Worm (Caenorhabditis elegans): Measurements from ENCODE around the gene srv-14.
A peak's percentile ranks its signal among the peaks of the same experiment; 100 is the strongest.

srv-14 gene

DNA sequence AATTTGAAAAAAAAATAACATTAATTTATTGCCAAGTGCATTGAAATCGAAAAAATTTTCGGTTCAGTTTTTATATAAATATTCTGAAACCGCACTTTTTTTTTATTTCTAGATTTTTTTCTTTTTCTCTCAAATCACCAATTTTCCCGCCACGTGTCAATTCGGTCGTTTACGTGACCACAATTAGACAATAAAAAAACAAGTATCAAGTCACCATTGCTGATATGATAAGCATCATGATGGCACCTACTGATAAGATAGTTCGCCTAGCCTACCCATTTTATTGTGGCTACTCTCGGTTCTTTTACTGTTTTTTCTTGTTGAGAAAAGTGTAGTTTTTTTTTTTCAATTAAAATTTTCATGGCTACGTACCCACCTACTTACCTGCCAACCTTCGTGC, 35.8 kb upstream of the srv-14 start:
- TF ChIP-seq ceh-48 (tag; optimal IDR thresholded peaks at IDR 0.05) = no peak
- TF ChIP-seq elt-2 (tag; optimal IDR thresholded peaks at IDR 0.05) = peak; percentile 93

DNA sequence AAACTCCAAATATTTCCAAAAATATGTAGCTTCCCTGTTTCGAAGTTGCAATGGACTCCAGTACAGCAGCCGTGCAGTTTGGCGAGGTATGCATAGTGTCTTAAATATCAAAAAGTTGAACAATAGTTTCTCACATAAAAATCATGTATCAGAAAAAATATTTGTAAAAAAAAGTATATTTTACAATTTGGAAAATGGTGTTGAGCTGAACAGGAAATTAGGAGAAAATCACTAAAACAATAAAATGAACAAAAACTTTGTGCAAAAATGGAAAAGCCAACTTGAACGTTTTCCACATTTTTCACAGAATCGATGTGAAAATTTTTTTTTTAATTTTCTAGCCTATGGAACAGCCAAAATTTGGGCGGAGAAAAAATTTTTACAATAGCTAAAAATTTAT, 32.7 kb upstream of the srv-14 start, which contains the start of gene Y105C5B.8:
Y105C5B.8 (minus strand) TSS at position 101 of the 400 bp plus-strand sequence.
- TF ChIP-seq T23F11.4 (GFP tag; optimal IDR thresholded peaks at IDR 0.05) (no peak), dmd-4 (tag; optimal IDR thresholded peaks at IDR 0.05; ENCODE audit: borderline replicate concordance) (no peak), fkh-10 (GFP tag; optimal IDR thresholded peaks at IDR 0.05) (no peak), pat-9 (tag; optimal IDR thresholded peaks at IDR 0.05) (no peak), pag-3 (tag; optimal IDR thresholded peaks at IDR 0.05; ENCODE audit: borderline replicate concordance) (no peak), C08G9.2 (tag; optimal IDR thresholded peaks at IDR 0.05) (no peak), dve-1 (tag; optimal IDR thresholded peaks at IDR 0.05) (no peak), eyg-1 (tag; optimal IDR thresholded peaks at IDR 0.05) (no peak), ceh-34 (tag; optimal IDR thresholded peaks at IDR 0.05) (no peak), tbx-2 (tag; optimal IDR thresholded peaks at IDR 0.05) (no peak), pros-1 (tag; optimal IDR thresholded peaks at IDR 0.05) (no peak), C38D4.7 (GFP tag; optimal IDR thresholded peaks at IDR 0.05) (no peak)

DNA sequence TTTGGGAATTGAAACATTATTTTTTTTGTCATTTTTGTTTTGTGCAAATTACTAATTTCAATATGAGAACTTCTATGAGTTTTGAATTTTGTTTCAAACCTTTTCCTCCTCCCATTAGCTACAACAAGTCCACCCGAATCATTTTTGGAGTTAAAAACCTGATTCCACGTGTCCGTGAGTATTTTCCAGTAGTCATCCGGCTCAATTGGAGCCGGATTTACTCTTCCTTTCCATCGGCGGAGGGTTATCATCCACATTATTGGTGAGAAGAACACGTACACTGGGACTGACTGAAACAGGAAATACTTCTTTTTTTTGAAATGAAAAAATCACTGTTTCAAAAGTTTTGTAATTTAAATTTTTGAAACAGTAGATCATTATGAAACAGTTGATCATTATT, 29.0 kb upstream of the srv-14 start:
- TF ChIP-seq pax-1 (tag; optimal IDR thresholded peaks at IDR 0.05) (no peak), unc-55 (GFP tag; optimal IDR thresholded peaks at IDR 0.05) (no peak), Y22D7AL.16 (tag; optimal IDR thresholded peaks at IDR 0.05) (no peak), unc-3 (GFP tag; conservative IDR thresholded peaks at IDR 0.05) (no peak), unc-3 (tag; optimal IDR thresholded peaks at IDR 0.05) (no peak), unc-86 (tag; optimal IDR thresholded peaks at IDR 0.05) (no peak), pqm-1 (tag; optimal IDR thresholded peaks at IDR 0.05) (no peak)

DNA sequence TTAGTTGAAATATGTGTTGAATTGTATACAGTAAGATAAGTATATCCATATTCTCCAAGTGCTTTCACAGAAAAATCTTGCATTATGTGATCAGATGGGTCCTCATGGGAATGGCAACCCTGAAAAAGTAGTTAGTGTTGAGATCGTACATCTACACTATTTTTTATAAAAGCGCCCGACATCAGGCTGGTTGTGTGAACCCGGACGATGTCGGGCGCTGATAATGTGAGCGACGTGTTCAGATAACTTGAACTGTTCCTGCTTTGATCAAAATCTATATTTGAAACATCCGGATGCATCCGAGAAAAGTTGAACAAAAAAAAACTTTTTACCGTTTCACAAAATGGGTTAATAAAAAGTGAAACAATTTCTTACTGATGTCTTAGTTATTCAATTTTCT, 21.0 kb upstream of the srv-14 start:
- no peak for TF ChIP-seq rnt-1 (tag; optimal IDR thresholded peaks at IDR 0.05)
- TF ChIP-seq elt-2 (tag; optimal IDR thresholded peaks at IDR 0.05) = no peak
- TF ChIP-seq tbx-2 (tag; optimal IDR thresholded peaks at IDR 0.05) = no peak
- TF ChIP-seq tbx-7 (tag; optimal IDR thresholded peaks at IDR 0.05) = no peak
- TF ChIP-seq nhr-232 (tag; optimal IDR thresholded peaks at IDR 0.05) = no peak
- no peak for TF ChIP-seq ceh-6 (GFP tag; optimal IDR thresholded peaks at IDR 0.05)
- no peak for TF ChIP-seq hlh-8 (tag; optimal IDR thresholded peaks at IDR 0.05)
- no peak for TF ChIP-seq fkh-10 (GFP tag; optimal IDR thresholded peaks at IDR 0.05)
- TF ChIP-seq pax-1 (tag; optimal IDR thresholded peaks at IDR 0.05) = no peak
- TF ChIP-seq ceh-45 (GFP tag; IDR thresholded peaks at IDR 0.05) = no peak

DNA sequence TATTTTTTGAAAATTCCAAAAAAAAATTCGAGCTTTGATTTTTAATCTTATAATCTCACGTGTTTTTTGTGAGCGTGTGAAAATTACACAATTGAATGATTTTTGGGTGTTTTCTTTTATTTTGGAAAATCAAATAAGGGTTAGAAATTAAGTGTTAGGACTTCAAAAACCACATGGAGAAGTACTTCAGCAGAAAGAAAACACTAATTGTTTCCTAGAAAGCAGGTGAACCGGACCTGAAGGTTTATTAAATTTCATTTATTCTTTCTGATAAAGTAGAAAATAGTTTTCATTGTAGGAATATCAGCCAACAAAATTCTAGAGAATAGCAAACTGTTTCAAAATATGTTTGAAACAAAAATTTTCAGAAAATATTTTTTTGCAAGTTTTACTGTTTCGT, 14.2 kb upstream of the srv-14 start:
- no peak for TF ChIP-seq ceh-14 (tag; optimal IDR thresholded peaks at IDR 0.05)

DNA sequence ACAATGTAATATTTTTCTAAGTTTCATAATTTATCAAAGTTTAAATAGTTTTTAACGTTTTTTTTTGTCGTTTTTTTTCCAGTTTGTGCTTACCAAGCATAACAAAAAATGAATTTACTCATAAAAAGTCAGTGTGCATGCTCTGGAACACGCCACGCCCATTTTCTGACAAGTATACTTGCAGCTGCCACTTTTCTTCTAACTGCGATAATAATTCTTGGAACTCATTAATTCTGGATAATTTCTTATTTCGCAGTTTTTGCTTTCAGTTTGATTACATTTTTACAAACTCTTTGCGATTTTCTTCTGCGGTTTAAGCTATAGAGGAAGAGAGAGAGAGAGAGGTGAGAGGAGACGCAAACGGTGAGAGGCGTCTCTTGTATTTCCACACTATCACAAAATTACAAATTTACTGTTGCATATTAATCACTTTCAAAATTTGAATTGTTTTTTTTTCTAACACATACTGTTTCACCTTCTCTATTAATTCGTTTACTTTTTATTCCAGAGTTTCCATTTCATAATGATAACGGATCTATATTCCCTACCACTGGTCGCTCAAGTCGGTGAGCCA, 12.1 kb upstream of the srv-14 start, which contains the start of gene srv-15:
srv-15 (plus strand) TSS at position 524 of the 574 bp plus-strand sequence.
- no peak for TF ChIP-seq K02D7.2 (tag; optimal IDR thresholded peaks at IDR 0.05)
- TF ChIP-seq odd-2 (tag; optimal IDR thresholded peaks at IDR 0.05) = no peak
- TF ChIP-seq ceh-6 (GFP tag; optimal IDR thresholded peaks at IDR 0.05) = no peak
- TF ChIP-seq fkh-6 (tag; optimal IDR thresholded peaks at IDR 0.05) = no peak
- no peak for TF ChIP-seq gmeb-2 (tag; optimal IDR thresholded peaks at IDR 0.05)
- no peak for TF ChIP-seq ceh-18 (tag; optimal IDR thresholded peaks at IDR 0.05)
- no peak for TF ChIP-seq hlh-13 (GFP tag; optimal IDR thresholded peaks at IDR 0.05)
- TF ChIP-seq Y22D7AL.16 (tag; optimal IDR thresholded peaks at IDR 0.05) = no peak
- TF ChIP-seq C38D4.7 (GFP tag; optimal IDR thresholded peaks at IDR 0.05) = no peak
- no peak for TF ChIP-seq ceh-24 (tag; optimal IDR thresholded peaks at IDR 0.05)
- no peak for TF ChIP-seq ceh-31 (tag; optimal IDR thresholded peaks at IDR 0.05)
- no peak for TF ChIP-seq mec-3 (tag; optimal IDR thresholded peaks at IDR 0.05; ENCODE audit: borderline replicate concordance)
- no peak for TF ChIP-seq T23F11.4 (GFP tag; optimal IDR thresholded peaks at IDR 0.05)
- no peak for TF ChIP-seq dve-1 (tag; optimal IDR thresholded peaks at IDR 0.05)
- TF ChIP-seq ceh-30 (tag; optimal IDR thresholded peaks at IDR 0.05) = no peak
- TF ChIP-seq pax-1 (tag; optimal IDR thresholded peaks at IDR 0.05) = no peak

Data from whole organism, late embryonic.